Fruit fly (Drosophila melanogaster): ENCODE measurements around the gene CG42322.

The CG42322 gene

DNA sequence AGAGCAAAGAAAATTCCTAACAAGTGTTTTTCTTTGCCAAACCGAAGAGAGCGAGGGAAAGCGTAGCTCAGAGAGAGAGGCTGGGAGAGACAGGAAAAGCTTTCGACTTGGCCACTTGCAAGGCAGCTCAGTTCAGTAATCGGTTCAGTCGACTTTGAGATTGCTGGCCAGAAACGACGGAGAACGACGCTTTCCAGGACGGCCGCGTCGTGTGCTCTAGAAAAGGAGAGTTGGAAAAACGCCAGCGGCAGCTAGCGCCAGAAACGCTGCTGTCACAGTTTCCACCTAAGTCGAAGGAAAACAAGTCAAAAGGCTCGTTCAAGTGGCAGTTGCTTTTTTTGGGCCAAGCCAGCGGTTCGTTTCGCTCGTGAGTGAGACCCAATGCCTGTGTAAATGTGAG lies at the start of gene CG42322:
Gene CG42322 (plus strand): TSS at position 138 of the 400 bp plus-strand sequence.
- TF ChIP-seq CTCF (optimal IDR thresholded peaks at IDR 0.05) (no peak), CG8478 (optimal IDR thresholded peaks at IDR 0.05) (no peak)

DNA sequence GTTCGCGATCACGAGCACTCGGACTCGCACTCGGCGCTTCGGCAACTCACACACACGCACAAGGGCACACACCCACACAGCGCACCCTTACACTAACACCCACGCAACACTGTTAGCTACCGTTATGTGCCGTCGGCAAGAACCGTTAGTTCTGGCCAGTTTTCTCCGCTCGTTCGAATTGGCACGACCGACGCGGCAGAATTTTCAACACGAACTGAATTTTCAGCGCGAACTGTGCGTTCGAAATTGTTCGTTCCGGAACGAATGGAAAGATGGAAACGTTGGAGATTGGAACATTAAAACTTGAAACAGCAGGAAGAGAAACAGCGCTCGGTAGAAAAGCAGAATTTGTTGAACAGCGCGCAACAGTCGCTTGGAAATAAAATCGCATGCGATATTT lies 25.5 kb upstream of the CG42322 start, which contains the start of gene Oamb:
Gene Oamb (minus strand): TSS at position 218 of the 400 bp plus-strand sequence.
- no peak for TF ChIP-seq CG8478 (optimal IDR thresholded peaks at IDR 0.05)
- TF ChIP-seq CTCF (optimal IDR thresholded peaks at IDR 0.05) = no peak

dm6 chr3R:20719286-20719685 lies 20.6 kb upstream of the CG42322 start:
- no peak for TF ChIP-seq CTCF (optimal IDR thresholded peaks at IDR 0.05)
- TF ChIP-seq CG8478 (optimal IDR thresholded peaks at IDR 0.05) = no peak

- TF ChIP-seq CTCF (optimal IDR thresholded peaks at IDR 0.05) (no peak), CG8478 (optimal IDR thresholded peaks at IDR 0.05) (no peak)
These were observed 16.4 kb upstream of the CG42322 start for dm6 chr3R:20723491-20723890.

- TF ChIP-seq CG8478 (optimal IDR thresholded peaks at IDR 0.05) = no peak
- no peak for TF ChIP-seq CTCF (optimal IDR thresholded peaks at IDR 0.05)
These were observed 8.6 kb upstream of the CG42322 start, which contains the start of gene CG31205 for dm6 chr3R:20731331-20731730. TSS of gene CG31205 (plus strand) at chr3R:20731631.

DNA sequence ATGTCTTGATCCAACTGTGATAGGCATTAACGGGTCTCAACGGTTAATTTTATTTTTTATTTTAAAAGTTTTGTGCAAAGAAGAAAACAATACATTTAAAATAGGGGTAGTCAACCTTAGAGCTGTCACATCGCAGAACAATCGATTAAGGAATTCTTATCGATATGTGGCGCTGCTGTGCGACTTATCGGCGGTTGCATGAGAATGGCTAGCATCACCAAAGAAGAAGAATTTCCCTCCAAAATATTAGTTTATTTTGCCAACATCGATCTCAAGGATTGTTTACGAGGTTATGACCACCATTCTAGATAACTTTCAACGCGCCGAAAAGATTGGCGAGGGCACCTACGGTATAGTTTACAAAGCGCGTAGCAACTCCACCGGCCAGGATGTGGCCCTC lies 4.5 kb upstream of the CG42322 start, which contains the start of gene Cdk2:
Gene Cdk2 (plus strand): TSS at position 219 of the 400 bp plus-strand sequence.
- peak; percentile 45 to 61 for TF ChIP-seq CTCF (optimal IDR thresholded peaks at IDR 0.05)
- TF ChIP-seq CG8478 (optimal IDR thresholded peaks at IDR 0.05) = no peak

dm6 chr3R:20739000-20739399 lies 908 bp upstream of the CG42322 start, which contains the start of gene CG17267:
TSS of gene CG17267 (minus strand) at chr3R:20739100.
- TF ChIP-seq CTCF (optimal IDR thresholded peaks at IDR 0.05) (no peak), CG8478 (optimal IDR thresholded peaks at IDR 0.05) (no peak)

DNA sequence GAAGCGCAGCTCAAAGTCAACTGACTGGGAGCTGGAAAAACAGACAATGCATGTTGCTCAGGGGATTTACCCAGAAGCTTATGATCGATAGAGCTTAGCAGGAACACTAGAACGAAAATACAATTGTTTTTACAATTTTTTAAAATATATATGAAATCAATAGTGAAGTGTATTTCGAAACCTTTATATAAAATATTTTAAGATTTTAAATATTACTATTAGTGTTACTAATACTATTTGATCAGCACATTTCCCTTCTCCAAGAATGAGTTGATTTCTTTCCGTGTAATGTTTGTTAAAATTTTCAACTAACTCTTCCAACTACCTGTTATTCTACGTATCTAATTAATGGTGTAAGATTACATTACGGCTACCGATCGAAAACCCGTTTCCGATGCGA lies 3.9 kb downstream of the CG42322 start, which contains the start of gene CG31199:
Gene CG31199 (minus strand): TSS at position 101 of the 400 bp plus-strand sequence.
- no peak for TF ChIP-seq CTCF (optimal IDR thresholded peaks at IDR 0.05)
- no peak for TF ChIP-seq CG8478 (optimal IDR thresholded peaks at IDR 0.05)

- TF ChIP-seq CTCF (optimal IDR thresholded peaks at IDR 0.05) (no peak), CG8478 (optimal IDR thresholded peaks at IDR 0.05) (no peak)
These were observed 5.3 kb downstream of the CG42322 start, which contains the start of gene CG31200 for dm6 chr3R:20745238-20745637. TSS of gene CG31200 (minus strand) at chr3R:20745338.

DNA sequence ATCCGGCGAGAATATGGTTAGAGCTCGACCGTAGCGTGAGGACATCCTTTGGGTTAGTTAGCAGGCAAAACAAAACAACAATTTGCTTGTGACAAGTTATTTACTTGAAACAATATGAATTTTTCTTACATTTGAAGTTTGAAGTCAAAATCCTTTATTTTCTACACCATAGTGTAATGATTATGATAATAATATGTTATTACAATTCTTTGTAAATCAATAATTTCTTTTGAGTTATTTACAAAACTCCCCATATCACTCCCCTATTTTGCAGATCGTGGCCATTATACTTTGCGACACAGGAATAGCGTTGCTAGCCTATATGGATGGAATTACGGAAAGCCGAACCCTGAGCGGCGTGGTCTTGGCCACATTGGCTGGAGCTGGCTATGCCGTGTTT lies 9.1 kb downstream of the CG42322 start, which contains the start of gene Prosalpha4T1:
Gene Prosalpha4T1 (minus strand): TSS at position 101 of the 400 bp plus-strand sequence.
- no peak for TF ChIP-seq CTCF (optimal IDR thresholded peaks at IDR 0.05)
- no peak for TF ChIP-seq CG8478 (optimal IDR thresholded peaks at IDR 0.05)

DNA sequence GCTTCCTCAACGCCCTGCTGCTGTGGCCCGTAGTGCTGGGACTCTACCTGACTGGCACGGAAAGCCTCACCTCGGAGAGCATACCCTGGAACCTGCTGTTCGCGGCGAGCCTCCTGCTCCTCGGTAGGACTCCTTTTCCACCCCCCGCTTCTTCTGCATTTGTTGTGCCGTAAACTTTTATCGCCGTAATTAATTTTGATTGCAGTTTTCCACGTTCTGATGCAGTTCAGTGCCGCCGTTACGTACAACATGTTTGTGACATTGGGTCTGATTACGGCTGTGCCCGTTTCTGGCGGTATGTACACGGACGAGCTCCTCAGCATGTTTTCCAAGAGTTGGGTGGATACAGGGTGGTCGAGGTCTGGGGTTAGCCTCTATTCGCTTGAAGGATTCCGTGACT lies 9.6 kb downstream of the CG42322 start:
- TF ChIP-seq CTCF (optimal IDR thresholded peaks at IDR 0.05) (no peak), CG8478 (optimal IDR thresholded peaks at IDR 0.05) (no peak)

DNA sequence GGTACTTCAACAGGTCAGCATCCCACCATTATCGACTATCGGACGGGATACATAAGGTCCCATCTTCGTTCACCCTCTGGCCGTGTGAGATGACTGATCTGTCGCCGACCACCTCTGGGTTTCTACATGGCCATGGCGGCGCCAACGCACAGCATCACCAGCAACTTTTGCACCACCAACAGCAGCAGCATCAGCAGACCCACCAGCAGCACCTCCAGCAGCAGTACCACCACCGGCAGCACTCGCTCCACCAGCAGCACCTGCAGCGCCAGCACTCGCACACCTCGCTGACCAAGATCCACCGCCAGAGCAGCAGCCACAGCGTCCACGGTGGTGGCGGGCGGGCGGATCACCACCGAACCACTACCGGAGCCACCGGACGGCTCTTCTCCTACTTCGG lies 15.1 kb downstream of the CG42322 start:
- no peak for TF ChIP-seq CG8478 (optimal IDR thresholded peaks at IDR 0.05)
- no peak for TF ChIP-seq CTCF (optimal IDR thresholded peaks at IDR 0.05)

DNA sequence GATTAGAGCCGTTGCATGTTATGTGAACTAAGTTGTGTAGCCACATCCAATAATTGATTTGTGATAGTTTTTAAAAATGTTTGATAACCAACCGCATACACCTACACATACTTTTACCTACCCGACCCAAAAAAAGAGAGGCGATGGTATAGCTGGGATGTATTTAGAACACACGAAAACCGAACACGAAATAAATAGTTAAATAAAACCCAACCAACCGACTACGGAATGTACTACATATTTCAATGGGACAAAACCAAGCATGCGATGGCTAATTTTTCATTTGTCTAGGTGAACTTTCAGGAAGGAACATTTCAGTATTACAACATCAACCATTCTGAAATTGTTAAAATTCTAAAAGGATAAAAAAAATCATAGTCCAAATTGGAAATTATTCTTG lies 16.5 kb downstream of the CG42322 start, which contains the start of gene Syp:
Gene Syp (plus strand): TSS at position 301 of the 400 bp plus-strand sequence.
- TF ChIP-seq CTCF (optimal IDR thresholded peaks at IDR 0.05) = no peak
- no peak for TF ChIP-seq CG8478 (optimal IDR thresholded peaks at IDR 0.05)

dm6 chr3R:20762175-20762795 lies 22.4 kb downstream of the CG42322 start, which contains the start of gene CG31195:
TSS of gene CG31195 (minus strand) at chr3R:20762369.
- TF ChIP-seq CTCF (optimal IDR thresholded peaks at IDR 0.05) (no peak), CG8478 (optimal IDR thresholded peaks at IDR 0.05) (no peak)

DNA sequence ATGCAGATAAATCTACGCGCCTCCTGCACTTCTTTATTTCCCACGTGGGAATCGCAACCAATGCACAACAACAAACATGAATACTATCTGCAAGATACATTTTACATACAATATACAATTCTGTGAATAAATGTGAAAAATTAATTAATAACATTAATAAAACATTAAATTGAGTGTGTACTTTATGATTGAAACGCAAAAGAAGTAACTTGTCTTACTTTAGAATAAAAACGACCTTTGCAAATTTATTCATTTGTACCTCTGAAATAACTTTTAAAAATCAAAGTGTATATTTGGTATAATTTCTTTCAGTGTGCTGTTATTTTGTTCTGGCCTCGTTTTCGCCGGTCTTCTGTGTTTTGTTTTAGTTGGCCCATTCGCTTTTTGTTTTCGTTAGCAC lies 24.1 kb downstream of the CG42322 start:
- TF ChIP-seq CTCF (optimal IDR thresholded peaks at IDR 0.05) = no peak
- no peak for TF ChIP-seq CG8478 (optimal IDR thresholded peaks at IDR 0.05)

Data from S2 (cell line).